Fruit fly (Drosophila melanogaster) Kc167 (cell line): ENCODE measurements around the gene Mms19.

Source experiments
- Myc ChIP-seq: fragments of >200 bp; optimal IDR thresholded peaks from 2 replicates; lab custom pipeline; 2017; ENCODE audit warnings: missing external identifiers
- Sin3A ChIP-seq: fragments of >200 bp; optimal IDR thresholded peaks from 2 replicates; lab custom pipeline; 2018; ENCODE audit warnings: missing external identifiers
- h ChIP-seq: fragments of >200 bp; optimal IDR thresholded peaks from 3 replicates; lab custom pipeline; 2018; ENCODE audit warnings: missing external identifiers
- insv ChIP-seq: fragments of >200 bp; optimal IDR thresholded peaks from 3 replicates; lab custom pipeline; 2018; ENCODE audit warnings: missing external identifiers
- psq ChIP-seq: fragments of >200 bp; optimal IDR thresholded peaks from 2 replicates; lab custom pipeline; 2017; ENCODE audit warnings: missing external identifiers
- ttk ChIP-seq: sonication (Bioruptor generic); optimal IDR thresholded peaks from 2 replicates; lab custom pipeline; 2017; ENCODE audit warnings: missing external identifiers

dm6 chr3R:5282755-5283359, 50.5 kb downstream of the Mms19 start:
- TF ChIP-seq psq (lab: Kevin White, UChicago) (no peak), h (lab: Kevin White, UChicago) (peak; percentile 87), Myc (no peak), insv (lab: Kevin White, UChicago) (peak; percentile 94), Sin3A (no peak), ttk (lab: Kevin White, UChicago) (no peak)
